Worm (Caenorhabditis elegans): ENCODE results near the gene larp-1.

DNA sequence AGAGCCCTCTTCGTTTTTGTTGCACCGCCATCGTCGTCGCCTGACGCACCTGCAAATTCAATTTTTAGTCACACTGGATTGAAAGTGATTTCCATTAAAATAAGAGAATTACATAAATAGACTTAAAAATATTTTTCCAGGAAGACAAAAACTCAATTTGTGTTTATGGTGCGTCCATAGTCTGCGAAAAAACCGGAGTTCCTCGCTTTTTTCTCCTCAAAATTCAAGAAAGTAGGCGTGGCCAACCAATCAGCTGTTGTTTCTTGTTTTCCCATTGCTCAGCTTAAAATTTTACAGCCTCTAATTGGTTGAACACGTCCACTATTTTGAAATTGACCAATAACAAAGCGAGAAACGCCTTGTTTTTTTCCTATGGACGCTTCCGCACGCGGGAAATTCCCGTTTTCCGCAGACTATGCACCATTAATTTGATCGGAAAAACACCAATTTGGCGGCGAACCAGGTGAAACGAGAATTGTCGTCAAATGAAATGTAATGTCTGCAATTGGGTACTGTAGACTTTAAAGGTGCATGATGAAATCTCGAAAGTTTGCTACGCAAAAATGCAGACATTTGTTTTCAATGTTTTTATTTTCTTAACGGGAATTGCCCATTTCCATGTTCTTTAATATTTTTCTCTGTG, 32.9 kb downstream of the larp-1 start, which contains the start of gene C27F2.7:
- TF ChIP-seq tbx-37 (GFP tag; conservative IDR thresholded peaks at IDR 0.05) (no peak), flt-1 (GFP tag; IDR thresholded peaks at IDR 0.05) (no peak), ama-1 (optimal IDR thresholded peaks at IDR 0.05) (no peak), ets-7 (tag; optimal IDR thresholded peaks at IDR 0.05) (no peak), ceh-36 (tag; optimal IDR thresholded peaks at IDR 0.05) (no peak), hmbx-1 (tag; optimal IDR thresholded peaks at IDR 0.05) (no peak), hmg-4 (GFP tag; optimal IDR thresholded peaks at IDR 0.05) (no peak), ceh-13 (GFP tag; optimal IDR thresholded peaks at IDR 0.05) (no peak), tra-4 (tag; optimal IDR thresholded peaks at IDR 0.05) (no peak), scrt-1 (GFP tag; IDR thresholded peaks at IDR 0.05) (no peak), F13C5.2 (tag; optimal IDR thresholded peaks at IDR 0.05) (no peak), sea-1 (GFP tag; conservative IDR thresholded peaks at IDR 0.05) (no peak)
